Worm (Caenorhabditis elegans) whole organism, L3 larva: ENCODE data around the gene nasp-2.

Experiments used
- nhr-25 ChIP-seq: sonication (generic microtip); optimal IDR thresholded peaks from 2 replicates; lab custom pipeline; 2017; ENCODE audit warnings: missing biosample characterization, missing genetic modification characterization
- snpc-4 ChIP-seq: fragments of 150-350 bp; optimal IDR thresholded peaks from 2 replicates; lab custom pipeline; 2014; ENCODE audit warnings: missing biosample characterization, missing genetic modification characterization

ce11 chrV:13324933-13325760 lies 13.1 kb upstream of the nasp-2 start, which contains the start of gene C50B6.7:
- TF ChIP-seq snpc-4 (tag; lab: Kevin White, UChicago), result no peak
- TF ChIP-seq nhr-25 (tag; lab: Kevin White, UChicago), result no peak
